Worm (Caenorhabditis elegans): Measurements from ENCODE around the gene nhr-103.

DNA sequence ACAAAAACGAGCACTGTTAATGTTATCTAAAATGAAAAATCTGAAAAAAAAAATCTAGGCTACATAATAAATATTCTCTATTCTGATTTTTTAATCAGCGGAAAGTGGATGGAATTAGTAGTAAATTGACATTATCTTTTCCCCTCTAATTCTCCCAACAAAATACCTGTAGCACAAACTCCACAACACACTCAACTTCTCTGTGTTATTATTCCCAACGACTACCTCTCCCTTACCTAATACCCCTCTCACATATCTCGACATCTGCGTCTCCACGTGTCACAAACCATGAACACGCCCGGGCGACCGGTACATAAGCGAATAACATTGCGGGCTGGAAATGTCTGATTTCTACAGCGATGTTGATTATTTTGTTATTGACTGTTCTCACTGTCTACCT lies 42.1 kb upstream of the nhr-103 start, which contains the start of gene cyp-33C2:
- no peak for TF ChIP-seq B0310.2 (tag; optimal IDR thresholded peaks at IDR 0.05)
- TF ChIP-seq scrt-1 (GFP tag; IDR thresholded peaks at IDR 0.05) = no peak
- TF ChIP-seq ama-1 (optimal IDR thresholded peaks at IDR 0.05) = no peak
- TF ChIP-seq hnd-1 (tag; optimal IDR thresholded peaks at IDR 0.05) = no peak
- no peak for TF ChIP-seq ceh-13 (GFP tag; optimal IDR thresholded peaks at IDR 0.05)
- no peak for TF ChIP-seq ets-7 (tag; optimal IDR thresholded peaks at IDR 0.05)
- TF ChIP-seq tra-4 (tag; optimal IDR thresholded peaks at IDR 0.05) = no peak
- TF ChIP-seq hmbx-1 (tag; optimal IDR thresholded peaks at IDR 0.05) = no peak
- no peak for TF ChIP-seq aly-1 (tag; optimal IDR thresholded peaks at IDR 0.05)
